Worm (Caenorhabditis elegans) whole organism, young adult: Measurements from ENCODE around the gene K01G5.10.

Experiments used
- F39B2.1 ChIP-seq: fragments of 200-800 bp; sonication (Bioruptor generic); IDR thresholded peaks from 2 replicates; pipeline ENCODE4 v1.3.6; 2022; ENCODE audit warnings: missing genetic modification reagents, missing genetic modification characterization, missing compliant biosample characterization
- rcor-1 ChIP-seq: fragments of 200-800 bp; sonication (Bioruptor generic); IDR thresholded peaks from 2 replicates; pipeline ENCODE4 v1.3.6; 2022; ENCODE audit warnings: missing genetic modification reagents, missing genetic modification characterization, missing compliant biosample characterization
- tlf-1 ChIP-seq: fragments of 200-800 bp; sonication (Bioruptor generic); optimal IDR thresholded peaks from 2 replicates; lab custom pipeline; 2018; ENCODE audit warnings: mild to moderate bottlenecking, missing genetic modification characterization, missing compliant biosample characterization

ce11 chrIII:10733300-10733699 lies 25.0 kb downstream of the K01G5.10 start:
- TF ChIP-seq tlf-1 (no peak), rcor-1 (GFP tag; lab: Robert Waterston, UW) (peak; percentile 56; the same call in 1 of the 2 replicates), F39B2.1 (GFP tag; lab: Robert Waterston, UW) (no peak)
